Fruit fly (Drosophila melanogaster) whole organism, embryonic: Measurements from ENCODE around the gene Mink.

Source experiments
- CG10979 ChIP-seq: fragments of 200-800 bp; sonication (Bioruptor generic); optimal IDR thresholded peaks from 2 replicates; lab custom pipeline; 2018; ENCODE audit warnings: missing biosample characterization, mild to moderate bottlenecking, missing genetic modification characterization, moderate library complexity
- CG11723 ChIP-seq: fragments of 200-800 bp; sonication (Bioruptor generic); optimal IDR thresholded peaks from 2 replicates; lab custom pipeline; 2017; ENCODE audit warnings: missing biosample characterization, mild to moderate bottlenecking, missing genetic modification characterization
- CG13775 ChIP-seq: fragments of 200-800 bp; sonication (Bioruptor generic); optimal IDR thresholded peaks from 3 replicates; lab custom pipeline; 2017; ENCODE audit warnings: missing biosample characterization, mild to moderate bottlenecking, missing genetic modification characterization
- CG16813 ChIP-seq: fragments of 200-800 bp; sonication (Bioruptor generic); IDR thresholded peaks from 3 replicates; pipeline ENCODE4 v1.3.6; 2022; ENCODE audit warnings: missing biosample characterization, missing genetic modification characterization; ENCODE audit not compliant: partially characterized antibody
- CG17802 ChIP-seq: fragments of 200-800 bp; sonication (Bioruptor generic); optimal IDR thresholded peaks from 2 replicates; lab custom pipeline; 2018; ENCODE audit warnings: missing biosample characterization, mild to moderate bottlenecking, missing genetic modification characterization, moderate library complexity
- CG18764 ChIP-seq: fragments of 200-800 bp; sonication (Bioruptor generic); optimal IDR thresholded peaks from 3 replicates; lab custom pipeline; 2016; ENCODE audit warnings: missing biosample characterization, missing genetic modification characterization
- CG34224 ChIP-seq: fragments of 200-800 bp; sonication (Bioruptor generic); IDR thresholded peaks from 3 replicates; pipeline ENCODE4 v1.3.6; 2022; ENCODE audit warnings: missing biosample characterization, missing genetic modification characterization; ENCODE audit not compliant: partially characterized antibody
- CG34376 ChIP-seq: fragments of 200-800 bp; sonication (Bioruptor generic); optimal IDR thresholded peaks from 2 replicates; lab custom pipeline; 2018; ENCODE audit warnings: missing biosample characterization, mild to moderate bottlenecking, missing genetic modification characterization
- CG3838 ChIP-seq: fragments of 200-800 bp; sonication (Bioruptor generic); optimal IDR thresholded peaks from 3 replicates; lab custom pipeline; 2016; ENCODE audit warnings: missing biosample characterization, missing genetic modification characterization
- CG3995 ChIP-seq: fragments of 200-800 bp; sonication (Bioruptor generic); optimal IDR thresholded peaks from 3 replicates; lab custom pipeline; 2016; ENCODE audit warnings: missing biosample characterization, missing genetic modification characterization
- CG42726 ChIP-seq: fragments of 200-800 bp; sonication (Bioruptor generic); IDR thresholded peaks from 2 replicates; pipeline ENCODE4 v1.3.6; 2022; ENCODE audit warnings: missing biosample characterization, missing genetic modification characterization; ENCODE audit not compliant: partially characterized antibody
- CG4328 ChIP-seq: fragments of 200-800 bp; sonication (Bioruptor generic); optimal IDR thresholded peaks from 3 replicates; lab custom pipeline; 2017; ENCODE audit warnings: missing biosample characterization, missing genetic modification reagents, missing genetic modification characterization
- CG4424 ChIP-seq: fragments of 200-800 bp; sonication (Bioruptor generic); optimal IDR thresholded peaks from 3 replicates; lab custom pipeline; 2016; ENCODE audit warnings: missing biosample characterization, missing genetic modification characterization
- CG4730 ChIP-seq: fragments of 200-800 bp; sonication (Bioruptor generic); IDR thresholded peaks from 2 replicates; pipeline ENCODE4 v1.3.6; 2022; ENCODE audit warnings: missing biosample characterization, missing genetic modification characterization
- CG6765 ChIP-seq: fragments of 200-800 bp; sonication (Bioruptor generic); optimal IDR thresholded peaks from 3 replicates; lab custom pipeline; 2017; ENCODE audit warnings: missing biosample characterization, mild to moderate bottlenecking, missing genetic modification characterization
- CG6791 ChIP-seq: fragments of 200-800 bp; sonication (Bioruptor generic); IDR thresholded peaks from 3 replicates; pipeline ENCODE4 v1.3.6; 2022; ENCODE audit warnings: missing biosample characterization, missing genetic modification characterization; ENCODE audit not compliant: partially characterized antibody
- CG6813 ChIP-seq: fragments of 200-800 bp; sonication (Bioruptor generic); optimal IDR thresholded peaks from 2 replicates; lab custom pipeline; 2017; ENCODE audit warnings: missing biosample characterization, missing genetic modification characterization, mild to moderate bottlenecking, moderate library complexity, missing genetic modification reagents
- CG7786 ChIP-seq: fragments of 200-800 bp; sonication (Bioruptor generic); optimal IDR thresholded peaks from 2 replicates; lab custom pipeline; 2016; ENCODE audit warnings: missing biosample characterization, missing genetic modification characterization
- CG8359 ChIP-seq: fragments of 200-800 bp; sonication (Bioruptor generic); optimal IDR thresholded peaks from 2 replicates; lab custom pipeline; 2017; ENCODE audit warnings: missing biosample characterization, mild to moderate bottlenecking, missing genetic modification characterization, borderline replicate concordance
- Chrac-16 ChIP-seq: fragments of 200-800 bp; sonication (Bioruptor generic); optimal IDR thresholded peaks from 3 replicates; lab custom pipeline; 2016; ENCODE audit warnings: missing biosample characterization, missing genetic modification characterization
- Dad ChIP-seq: fragments of 200-800 bp; sonication (Bioruptor generic); optimal IDR thresholded peaks from 3 replicates; lab custom pipeline; 2016; ENCODE audit warnings: missing biosample characterization, missing genetic modification characterization
- Dip3 ChIP-seq: fragments of 200-800 bp; sonication (Bioruptor generic); optimal IDR thresholded peaks from 3 replicates; lab custom pipeline; 2016; ENCODE audit warnings: missing biosample characterization, missing genetic modification characterization
- Mad ChIP-seq: fragments of 200-800 bp; sonication (Bioruptor generic); optimal IDR thresholded peaks from 2 replicates; lab custom pipeline; 2016; ENCODE audit warnings: missing biosample characterization, missing genetic modification characterization
- Neu2 ChIP-seq: fragments of 200-800 bp; sonication (Bioruptor generic); optimal IDR thresholded peaks from 3 replicates; lab custom pipeline; 2016; ENCODE audit warnings: missing biosample characterization, missing genetic modification characterization, borderline replicate concordance
- NfI ChIP-seq: fragments of 200-800 bp; sonication (Bioruptor generic); optimal IDR thresholded peaks from 3 replicates; lab custom pipeline; 2018; ENCODE audit warnings: missing biosample characterization, mild to moderate bottlenecking, missing genetic modification characterization, moderate library complexity
- Oli ChIP-seq: fragments of 200-800 bp; sonication (Bioruptor generic); optimal IDR thresholded peaks from 2 replicates; lab custom pipeline; 2018; ENCODE audit warnings: missing biosample characterization, mild to moderate bottlenecking, missing genetic modification characterization, moderate library complexity
- Six4 ChIP-seq: fragments of 200-800 bp; sonication (Bioruptor generic); optimal IDR thresholded peaks from 2 replicates; lab custom pipeline; 2016; ENCODE audit warnings: missing biosample characterization, missing genetic modification characterization
- Spps ChIP-seq: fragments of 200-800 bp; sonication (Bioruptor generic); optimal IDR thresholded peaks from 2 replicates; lab custom pipeline; 2018; ENCODE audit warnings: missing biosample characterization, mild to moderate bottlenecking, missing genetic modification characterization
- amos ChIP-seq: fragments of 200-800 bp; sonication (Bioruptor generic); IDR thresholded peaks from 2 replicates; pipeline ENCODE4 v1.3.6; 2022; ENCODE audit warnings: missing biosample characterization, missing genetic modification characterization; ENCODE audit not compliant: partially characterized antibody
- aop ChIP-seq: fragments of 200-800 bp; sonication (Bioruptor generic); IDR thresholded peaks from 2 replicates; pipeline ENCODE4 v1.3.6; 2022; ENCODE audit warnings: missing biosample characterization, missing genetic modification characterization
- ash1 ChIP-seq: fragments of 200-800 bp; sonication (Bioruptor generic); optimal IDR thresholded peaks from 2 replicates; lab custom pipeline; 2018; ENCODE audit warnings: missing biosample characterization, mild to moderate bottlenecking, missing genetic modification characterization
- cas ChIP-seq: fragments of 200-800 bp; sonication (Bioruptor generic); IDR thresholded peaks from 2 replicates; pipeline ENCODE4 v1.3.6; 2022; ENCODE audit warnings: missing biosample characterization, missing genetic modification characterization
- gsb-n ChIP-seq: fragments of 200-800 bp; sonication (Bioruptor generic); optimal IDR thresholded peaks from 3 replicates; lab custom pipeline; 2018; ENCODE audit warnings: missing biosample characterization, mild to moderate bottlenecking, missing genetic modification characterization
- hbn ChIP-seq: fragments of 200-800 bp; sonication (Bioruptor generic); IDR thresholded peaks from 2 replicates; pipeline ENCODE4 v1.3.6; 2022; ENCODE audit warnings: missing biosample characterization, missing genetic modification characterization; ENCODE audit not compliant: partially characterized antibody
- ind ChIP-seq: fragments of 200-800 bp; sonication (Bioruptor generic); optimal IDR thresholded peaks from 3 replicates; lab custom pipeline; 2016; ENCODE audit warnings: missing biosample characterization, missing genetic modification characterization
- p53 ChIP-seq: fragments of 200-800 bp; sonication (Bioruptor generic); optimal IDR thresholded peaks from 2 replicates; lab custom pipeline; 2016; ENCODE audit warnings: missing biosample characterization, missing genetic modification characterization
- pan ChIP-seq, 4 experiments: fragments of >200 bp in 3 of 4; fragments of 200-800 bp in 1 of 4; sonication (Bioruptor generic) in 1 of 4; optimal IDR thresholded peaks in 3 of 4; IDR thresholded peaks in 1 of 4; 2 replicates each; pipeline versions ENCODE4 v1.3.6 to Lab custom; 2017 to 2022; ENCODE audit warnings: missing biosample characterization in 2 of 4, missing genetic modification characterization in 2 of 4, mixed read lengths in 1 of 4
- pb ChIP-seq: fragments of 200-800 bp; sonication (Bioruptor generic); optimal IDR thresholded peaks from 3 replicates; lab custom pipeline; 2016; ENCODE audit warnings: missing biosample characterization, missing genetic modification characterization
- pzg ChIP-seq: fragments of 200-800 bp; sonication (Bioruptor generic); optimal IDR thresholded peaks from 3 replicates; lab custom pipeline; 2018; ENCODE audit warnings: missing biosample characterization, mild to moderate bottlenecking, missing genetic modification characterization, moderate library complexity
- repo ChIP-seq: fragments of 200-800 bp; sonication (Bioruptor generic); optimal IDR thresholded peaks from 2 replicates; lab custom pipeline; 2016; ENCODE audit warnings: missing biosample characterization, missing genetic modification characterization
- sens ChIP-seq: fragments of 200-800 bp; sonication (Bioruptor generic); peaks from one replicate; lab custom pipeline; 2016; ENCODE audit warnings: missing biosample characterization, missing genetic modification characterization
- sens-2 ChIP-seq: fragments of 200-800 bp; sonication (Bioruptor generic); IDR thresholded peaks from 2 replicates; pipeline ENCODE4 v1.3.6; 2022; ENCODE audit warnings: missing biosample characterization, missing genetic modification characterization
- sima ChIP-seq: fragments of 200-800 bp; sonication (Bioruptor generic); optimal IDR thresholded peaks from 2 replicates; lab custom pipeline; 2016; ENCODE audit warnings: missing biosample characterization, missing genetic modification characterization
- sisA ChIP-seq: fragments of 200-800 bp; sonication (Bioruptor generic); IDR thresholded peaks from 2 replicates; pipeline ENCODE4 v1.3.6; 2022; ENCODE audit warnings: missing biosample characterization, missing genetic modification characterization
- slou ChIP-seq: fragments of 200-800 bp; sonication (Bioruptor generic); optimal IDR thresholded peaks from 3 replicates; lab custom pipeline; 2016; ENCODE audit warnings: missing biosample characterization, missing genetic modification characterization
- slp2 ChIP-seq: fragments of 200-800 bp; sonication (Bioruptor generic); optimal IDR thresholded peaks from 2 replicates; lab custom pipeline; 2016; ENCODE audit warnings: missing biosample characterization, missing genetic modification characterization
- stc ChIP-seq: fragments of 200-800 bp; sonication (Bioruptor generic); IDR thresholded peaks from 2 replicates; pipeline ENCODE4 v1.3.6; 2022; ENCODE audit warnings: missing biosample characterization, missing genetic modification characterization
- tap ChIP-seq: fragments of 200-800 bp; optimal IDR thresholded peaks from 3 replicates; lab custom pipeline; 2019; ENCODE audit warnings: missing biosample characterization, mild to moderate bottlenecking, missing genetic modification characterization, moderate library complexity

Gene Mink

dm6 chr3R:24917814-24918636 lies 4.2 kb upstream of the Mink start, which contains the start of the genes PIG-S, sud1 and CG11168 (continued):
- TF ChIP-seq CG42726 (GFP tag; lab: Robert Waterston, UW) (0 out of 2 replicates have a peak, but pooled peaks have one; percentile 42), NfI (GFP tag; lab: Kevin White, UChicago) (peak; percentile 57), CG6791 (peak; percentile 82), Dip3 (GFP tag; lab: Kevin White, UChicago) (no peak), CG16813 (GFP tag; lab: Robert Waterston, UW) (peak; percentile 95), slou (GFP tag; lab: Kevin White, UChicago) (peak; percentile 31), CG8359 (no peak), repo (GFP tag; lab: Kevin White, UChicago) (no peak), CG7786 (GFP tag; lab: Kevin White, UChicago) (no peak), slp2 (GFP tag; lab: Kevin White, UChicago) (no peak), cas (GFP tag; lab: Robert Waterston, UW) (no peak), CG4424 (GFP tag; lab: Kevin White, UChicago) (peak; percentile 53), CG4328 (GFP tag; lab: Kevin White, UChicago) (no peak), ind (GFP tag; lab: Kevin White, UChicago) (peak; percentile 73), ash1 (GFP tag; lab: Kevin White, UChicago) (no peak), CG18764 (GFP tag; lab: Kevin White, UChicago) (peak; percentile 34), CG6765 (GFP tag; lab: Kevin White, UChicago) (no peak), gsb-n (peak; percentile 85), Six4 (peak; percentile 25), sens-2 (GFP tag; lab: Robert Waterston, UW) (no peak), CG3838 (GFP tag; lab: Kevin White, UChicago) (peak; percentile 18), Neu2 (no peak), CG34224 (peak; percentile 93), Dad (GFP tag; lab: Kevin White, UChicago) (no peak), pzg (GFP tag; lab: Kevin White, UChicago) (peak; percentile 56), pan (optimal IDR thresholded peaks at IDR 0.05; lab: Kevin White, UChicago) (no peak), pan (GFP tag; optimal IDR thresholded peaks at IDR 0.05 in 1 of 2, IDR thresholded peaks at IDR 0.05 in 1 of 2) (peak in 1 of 2 experiments; percentile 62), hbn (peak; percentile 92), CG17802 (tag; lab: Kevin White, UChicago) (no peak), tap (tag; lab: Kevin White, UChicago) (no peak), CG10979 (tag; lab: Kevin White, UChicago) (peak; percentile 57), sens (GFP tag; lab: Kevin White, UChicago) (no peak), Chrac-16 (GFP tag; lab: Kevin White, UChicago) (peak; percentile 34), pb (GFP tag; lab: Kevin White, UChicago) (no peak), p53 (no peak), CG4730 (GFP tag; lab: Robert Waterston, UW) (peak; percentile 27; the same call in 1 of the 2 replicates), Mad (no peak), CG34376 (GFP tag; lab: Kevin White, UChicago) (peak; percentile 32), CG13775 (GFP tag; lab: Kevin White, UChicago) (peak; percentile 66), sima (no peak), CG11723 (no peak), aop (GFP tag; lab: Robert Waterston, UW) (no peak), amos (peak; percentile 82), Spps (no peak), CG6813 (GFP tag; lab: Kevin White, UChicago) (no peak), CG3995 (GFP tag; lab: Kevin White, UChicago) (peak; percentile 60), Oli (tag; lab: Kevin White, UChicago) (peak; percentile 58), sisA (GFP tag; lab: Robert Waterston, UW) (peak; percentile 47; the same call in 1 of the 2 replicates), stc (GFP tag; lab: Robert Waterston, UW) (no peak)
